Fruit fly (Drosophila melanogaster) whole organism, adult: ENCODE results near the gene CG4080.

Experiments
- CG12768 ChIP-seq: fragments of 200-800 bp; sonication (Bioruptor generic); optimal IDR thresholded peaks from 2 replicates; lab custom pipeline; 2017; ENCODE audit warnings: missing biosample characterization, missing genetic modification characterization, mild to moderate bottlenecking, moderate library complexity, missing genetic modification reagents
- CG5204 ChIP-seq: fragments of 200-800 bp; sonication (Bioruptor generic); optimal IDR thresholded peaks from 2 replicates; lab custom pipeline; 2016; ENCODE audit warnings: missing biosample characterization, missing genetic modification characterization
- kay ChIP-seq: fragments of 200-800 bp; sonication (Bioruptor generic); peaks from one replicate; lab custom pipeline; 2016; ENCODE audit warnings: missing biosample characterization, missing genetic modification characterization, borderline replicate concordance
- ovo ChIP-seq: fragments of 200-800 bp; sonication (Bioruptor generic); optimal IDR thresholded peaks from 2 replicates; lab custom pipeline; 2016; ENCODE audit warnings: missing biosample characterization, missing genetic modification characterization

- no peak for TF ChIP-seq CG12768 (GFP tag; lab: Kevin White, UChicago)
- TF ChIP-seq kay (GFP tag; lab: Kevin White, UChicago) = no peak
- no peak for TF ChIP-seq ovo
- TF ChIP-seq CG5204 (GFP tag; lab: Kevin White, UChicago) = no peak
Observed at dm6 chr3L:9345157-9345556, 53.9 kb downstream of the CG4080 start.
